Fruit fly (Drosophila melanogaster) whole organism, wandering third instar larva: ENCODE measurements around the gene Cont.

Source experiments
- CG9705 ChIP-seq: fragments of 200-800 bp; sonication (Bioruptor generic); optimal IDR thresholded peaks from 2 replicates; lab custom pipeline; 2018; ENCODE audit warnings: missing biosample characterization, mild to moderate bottlenecking, missing genetic modification characterization
- CrebA ChIP-seq: fragments of 200-800 bp; sonication (Bioruptor generic); optimal IDR thresholded peaks from 2 replicates; lab custom pipeline; 2016; ENCODE audit warnings: missing biosample characterization, mild to moderate bottlenecking, missing genetic modification characterization, borderline replicate concordance
- Dif ChIP-seq: fragments of 200-275, 200-300 bp; sonication (Bioruptor generic); optimal IDR thresholded peaks from 2 replicates; lab custom pipeline; 2018; ENCODE audit warnings: missing biosample characterization, missing genetic modification characterization; ENCODE audit not compliant: partially characterized antibody
- Hnf4 ChIP-seq: fragments of 200-800 bp; sonication (Bioruptor generic); optimal IDR thresholded peaks from 2 replicates; lab custom pipeline; 2016; ENCODE audit warnings: missing biosample characterization, mild to moderate bottlenecking, missing genetic modification characterization
- Hr78 ChIP-seq: fragments of >200 bp; optimal IDR thresholded peaks from 2 replicates; lab custom pipeline; 2017; ENCODE audit warnings: missing biosample characterization, missing genetic modification characterization
- Hr83 ChIP-seq: fragments of 200-300 bp; sonication (Bioruptor generic); optimal IDR thresholded peaks from 2 replicates; lab custom pipeline; 2016; ENCODE audit warnings: missing biosample characterization, mild to moderate bottlenecking, missing genetic modification characterization, moderate library complexity; ENCODE audit not compliant: poor library complexity, severe bottlenecking
- Jra ChIP-seq: sonication (Bioruptor generic); optimal IDR thresholded peaks from 2 replicates; lab custom pipeline; 2016; ENCODE audit warnings: missing biosample characterization, missing genetic modification characterization
- Mio ChIP-seq: sonication (Bioruptor generic); optimal IDR thresholded peaks from 2 replicates; lab custom pipeline; 2016; ENCODE audit warnings: missing biosample characterization, missing genetic modification characterization
- Myc ChIP-seq: fragments of >200 bp; optimal IDR thresholded peaks from 2 replicates; lab custom pipeline; 2017
- N ChIP-seq: fragments of >200 bp; optimal IDR thresholded peaks from 2 replicates; lab custom pipeline; 2018; ENCODE audit warnings: missing biosample characterization, missing external identifiers, missing genetic modification characterization
- OdsH ChIP-seq: fragments of 200-800 bp; sonication (Bioruptor generic); optimal IDR thresholded peaks from 2 replicates; lab custom pipeline; 2016; ENCODE audit warnings: missing biosample characterization, mild to moderate bottlenecking, missing genetic modification characterization
- Rel ChIP-seq, 2 experiments: fragments of 200-800 bp; sonication (Bioruptor generic) in 1 of 2; optimal IDR thresholded peaks; 2 replicates in 1 of 2; 3 replicates in 1 of 2; lab custom pipeline; 2016 to 2019; ENCODE audit warnings: mild to moderate bottlenecking in 2 of 2, missing biosample characterization in 2 of 2, missing genetic modification characterization in 2 of 2, moderate library complexity in 1 of 2
- Sp1 ChIP-seq: fragments of 200-800 bp; sonication (Bioruptor generic); optimal IDR thresholded peaks from 3 replicates; lab custom pipeline; 2019; ENCODE audit warnings: missing biosample characterization, mild to moderate bottlenecking, missing genetic modification characterization, moderate library complexity
- Vsx2 ChIP-seq: fragments of 200-300, 225-300 bp; sonication (Bioruptor generic); optimal IDR thresholded peaks from 2 replicates; lab custom pipeline; 2018; ENCODE audit warnings: missing biosample characterization, missing genetic modification characterization; ENCODE audit not compliant: partially characterized antibody
- brk ChIP-seq: fragments of 200-800 bp; sonication (Bioruptor generic); optimal IDR thresholded peaks from 2 replicates; lab custom pipeline; 2016; ENCODE audit warnings: missing biosample characterization, mild to moderate bottlenecking, missing genetic modification characterization
- dl ChIP-seq, 2 experiments: fragments of 175-275, 200-275 bp in 1 of 2; fragments of 200-275 bp in 1 of 2; sonication (Bioruptor generic); optimal IDR thresholded peaks; lab custom pipeline; 2018; ENCODE audit warnings: mild to moderate bottlenecking in 2 of 2, missing biosample characterization in 2 of 2, missing genetic modification characterization in 2 of 2, moderate library complexity in 2 of 2; ENCODE audit not compliant: partially characterized antibody in 2 of 2, insufficient read depth in 1 of 2
- dmrt93B ChIP-seq: fragments of 200-800 bp; sonication (Bioruptor generic); optimal IDR thresholded peaks from 2 replicates; lab custom pipeline; 2018; ENCODE audit warnings: missing biosample characterization, mild to moderate bottlenecking, missing genetic modification characterization
- dsf ChIP-seq: sonication (Bioruptor generic); optimal IDR thresholded peaks from 2 replicates; lab custom pipeline; 2016; ENCODE audit warnings: missing biosample characterization, missing genetic modification characterization, borderline replicate concordance
- foxo ChIP-seq, 2 experiments: fragments of 200-800 bp; sonication (Bioruptor generic); optimal IDR thresholded peaks; 2 replicates in 1 of 2; 3 replicates in 1 of 2; lab custom pipeline; 2016 to 2017; ENCODE audit warnings: missing biosample characterization in 2 of 2, missing genetic modification characterization in 2 of 2
- fru ChIP-seq: fragments of 200-800 bp; sonication (Bioruptor generic); optimal IDR thresholded peaks from 3 replicates; lab custom pipeline; 2016; ENCODE audit warnings: missing biosample characterization, mild to moderate bottlenecking, missing genetic modification characterization
- h ChIP-seq: fragments of 200-800 bp; sonication (Bioruptor generic); optimal IDR thresholded peaks from 3 replicates; lab custom pipeline; 2016; ENCODE audit warnings: missing biosample characterization, mild to moderate bottlenecking, missing genetic modification characterization
- jim ChIP-seq: fragments of 175-275, 200-325 bp; sonication (Bioruptor generic); optimal IDR thresholded peaks from 2 replicates; lab custom pipeline; 2016; ENCODE audit warnings: missing biosample characterization, mild to moderate bottlenecking, missing genetic modification characterization
- lola ChIP-seq: fragments of >200 bp; optimal IDR thresholded peaks from 2 replicates; lab custom pipeline; 2017; ENCODE audit warnings: missing biosample characterization, missing genetic modification characterization
- pan ChIP-seq: fragments of >200 bp; optimal IDR thresholded peaks from 2 replicates; lab custom pipeline; 2017
- rgr ChIP-seq: fragments of 200-800 bp; sonication (Bioruptor generic); optimal IDR thresholded peaks from 3 replicates; lab custom pipeline; 2016; ENCODE audit warnings: missing biosample characterization, mild to moderate bottlenecking, missing genetic modification characterization
- sv ChIP-seq: fragments of 200-800 bp; sonication (Bioruptor generic); optimal IDR thresholded peaks from 3 replicates; lab custom pipeline; 2016; ENCODE audit warnings: missing biosample characterization, missing genetic modification characterization
- tai ChIP-seq: sonication (Bioruptor generic); optimal IDR thresholded peaks from 2 replicates; lab custom pipeline; 2016; ENCODE audit warnings: missing biosample characterization, missing genetic modification characterization
- usp ChIP-seq: fragments of >200 bp; optimal IDR thresholded peaks from 2 replicates; lab custom pipeline; 2017; ENCODE audit warnings: missing biosample characterization, missing genetic modification characterization
- woc ChIP-seq: sonication (Bioruptor generic); optimal IDR thresholded peaks from 2 replicates; lab custom pipeline; 2016; ENCODE audit warnings: missing biosample characterization, mild to moderate bottlenecking, missing genetic modification characterization

The Cont gene

dm6 chr3R:4381079-4381919 is at the start of gene Cont:
Cont (plus strand) TSS chr3R:4381306.
- peak; percentile 26 for TF ChIP-seq h (GFP tag; lab: Kevin White, UChicago)
- TF ChIP-seq Rel (GFP tag; optimal IDR thresholded peaks at IDR 0.05; lab: Kevin White, UChicago) = no peak
- peak; percentile 10 for TF ChIP-seq Rel (tag; optimal IDR thresholded peaks at IDR 0.05; lab: Kevin White, UChicago)
- TF ChIP-seq woc = no peak
- peak; percentile 62 for TF ChIP-seq Hnf4

dm6 chr3R:4333964-4334363 is 47.1 kb upstream of the Cont start, which contains the start of gene CG9776:
CG9776 (minus strand) TSS chr3R:4334071.
- TF ChIP-seq N (peak; percentile 98), sv (GFP tag; lab: Kevin White, UChicago) (peak; percentile 49), pan (lab: Kevin White, UChicago) (no peak), jim (GFP tag; lab: Kevin White, UChicago) (no peak), CrebA (GFP tag; lab: Kevin White, UChicago) (no peak), OdsH (no peak), Hr78 (peak; percentile 88), brk (GFP tag; lab: Kevin White, UChicago) (no peak), Dif (GFP tag; lab: Kevin White, UChicago) (no peak), dsf (peak; percentile 1), woc (no peak), Jra (no peak), Myc (lab: Kevin White, UChicago) (no peak), foxo (GFP tag; optimal IDR thresholded peaks at IDR 0.05; lab: Kevin White, UChicago) (no peak), CG9705 (peak; percentile 32), Vsx2 (no peak), tai (GFP tag; lab: Kevin White, UChicago) (no peak), dl (GFP tag; optimal IDR thresholded peaks at IDR 0.05; lab: Kevin White, UChicago; ENCODE audit: insufficient read depth in 1 of 2, partially characterized antibody in 2 of 2) (no peak), rgr (no peak), Hr83 (GFP tag; lab: Kevin White, UChicago) (peak; percentile 50), Rel (GFP tag; optimal IDR thresholded peaks at IDR 0.05; lab: Kevin White, UChicago) (no peak), Rel (tag; optimal IDR thresholded peaks at IDR 0.05; lab: Kevin White, UChicago) (no peak), Mio (GFP tag; lab: Kevin White, UChicago) (no peak), lola (no peak), fru (GFP tag; lab: Kevin White, UChicago) (no peak)

DNA sequence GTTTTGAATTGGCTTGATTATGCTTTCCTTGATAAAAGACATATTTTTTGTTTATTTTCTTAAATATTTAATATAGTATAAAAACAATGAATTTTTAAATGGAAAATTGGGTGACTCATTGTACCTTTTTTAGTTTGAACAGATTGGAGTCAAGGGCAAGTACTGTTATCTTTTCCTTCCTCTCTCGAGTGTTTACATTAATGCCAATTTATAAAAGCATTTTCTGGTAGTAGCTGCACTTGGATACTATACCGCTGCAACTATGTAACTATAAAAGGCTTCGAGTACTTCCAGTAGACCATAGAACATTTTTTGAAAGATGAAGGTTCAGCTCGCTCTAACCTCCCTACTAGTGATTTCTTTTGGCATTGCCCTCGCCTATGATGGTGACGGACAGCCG is 46.3 kb upstream of the Cont start, which contains the start of gene CG14645:
Gene CG14645, plus strand, starts transcription at position 301 of the 400 bp plus-strand sequence.
- TF ChIP-seq CG9705 = no peak
- TF ChIP-seq dmrt93B (GFP tag; lab: Kevin White, UChicago) = no peak
- no peak for TF ChIP-seq foxo (GFP tag; optimal IDR thresholded peaks at IDR 0.05; lab: Kevin White, UChicago)
- TF ChIP-seq h (GFP tag; lab: Kevin White, UChicago) = no peak
- no peak for TF ChIP-seq N
- TF ChIP-seq Mio (GFP tag; lab: Kevin White, UChicago) = no peak
- no peak for TF ChIP-seq sv (GFP tag; lab: Kevin White, UChicago)
- no peak for TF ChIP-seq woc
- no peak for TF ChIP-seq usp (GFP tag; lab: Kevin White, UChicago)
- TF ChIP-seq jim (GFP tag; lab: Kevin White, UChicago) = no peak
- TF ChIP-seq Dif (GFP tag; lab: Kevin White, UChicago) = no peak
- TF ChIP-seq Myc (lab: Kevin White, UChicago) = no peak
- TF ChIP-seq Jra = no peak
- TF ChIP-seq fru (GFP tag; lab: Kevin White, UChicago) = no peak
- TF ChIP-seq tai (GFP tag; lab: Kevin White, UChicago) = no peak
- TF ChIP-seq, all 38 proteins: peak for 0

DNA sequence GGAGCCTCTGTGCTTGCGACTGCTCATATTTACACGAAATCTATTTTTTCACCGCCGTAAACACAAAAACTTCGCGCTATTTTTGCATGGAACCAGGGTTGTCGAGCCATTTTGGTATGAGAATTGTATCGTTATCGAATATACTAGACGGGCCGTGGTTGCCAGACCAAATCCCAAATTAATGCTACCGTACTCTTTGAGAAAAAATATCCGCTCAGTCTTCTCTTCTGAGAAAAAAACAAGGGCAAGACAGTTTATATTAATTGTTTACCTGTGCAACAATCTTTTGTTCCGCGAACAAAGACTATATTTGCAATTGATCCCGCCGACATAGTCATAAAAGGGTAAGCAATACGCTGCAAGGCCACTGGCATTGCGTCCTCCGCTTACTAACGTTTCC is 43.5 kb upstream of the Cont start, which contains the start of the genes Skp2 and CG1103:
Gene Skp2, minus strand, starts transcription at position 95 of the 400 bp plus-strand sequence.
Gene CG1103, plus strand, starts transcription at position 176 of the 400 bp plus-strand sequence.
- TF ChIP-seq fru (GFP tag; lab: Kevin White, UChicago) (no peak), Sp1 (no peak), Jra (no peak), dl (GFP tag; optimal IDR thresholded peaks at IDR 0.05; lab: Kevin White, UChicago; ENCODE audit: insufficient read depth in 1 of 2, partially characterized antibody in 2 of 2) (no peak), Hr78 (no peak), Myc (lab: Kevin White, UChicago) (no peak)
- TF ChIP-seq, all 38 proteins: peak for 0
